Worm (Caenorhabditis elegans): ENCODE data around the gene hlh-34.
A peak's percentile ranks its signal among the peaks of the same experiment; 100 is the strongest.

hlh-34 gene

ce11 chrV:13736147-13736546 is 29.0 kb upstream of the hlh-34 start, which contains the start of gene F35E12.6:
TSS of gene F35E12.6 (minus strand) at chrV:13736247.
- TF ChIP-seq tbx-11 (GFP tag; IDR thresholded peaks at IDR 0.05) (no peak), scrt-1 (GFP tag; IDR thresholded peaks at IDR 0.05) (no peak), ama-1 (optimal IDR thresholded peaks at IDR 0.05) (no peak), ceh-36 (tag; optimal IDR thresholded peaks at IDR 0.05) (no peak), tra-4 (tag; optimal IDR thresholded peaks at IDR 0.05) (no peak), tbx-37 (GFP tag; conservative IDR thresholded peaks at IDR 0.05) (no peak), sea-1 (GFP tag; conservative IDR thresholded peaks at IDR 0.05) (no peak), flt-1 (GFP tag; IDR thresholded peaks at IDR 0.05) (no peak), pes-1 (GFP tag; IDR thresholded peaks at IDR 0.05) (no peak), aly-1 (tag; optimal IDR thresholded peaks at IDR 0.05) (no peak), ceh-13 (GFP tag; optimal IDR thresholded peaks at IDR 0.05) (no peak), hmbx-1 (tag; optimal IDR thresholded peaks at IDR 0.05) (no peak), B0310.2 (tag; optimal IDR thresholded peaks at IDR 0.05) (no peak), ets-7 (tag; optimal IDR thresholded peaks at IDR 0.05) (no peak)

DNA sequence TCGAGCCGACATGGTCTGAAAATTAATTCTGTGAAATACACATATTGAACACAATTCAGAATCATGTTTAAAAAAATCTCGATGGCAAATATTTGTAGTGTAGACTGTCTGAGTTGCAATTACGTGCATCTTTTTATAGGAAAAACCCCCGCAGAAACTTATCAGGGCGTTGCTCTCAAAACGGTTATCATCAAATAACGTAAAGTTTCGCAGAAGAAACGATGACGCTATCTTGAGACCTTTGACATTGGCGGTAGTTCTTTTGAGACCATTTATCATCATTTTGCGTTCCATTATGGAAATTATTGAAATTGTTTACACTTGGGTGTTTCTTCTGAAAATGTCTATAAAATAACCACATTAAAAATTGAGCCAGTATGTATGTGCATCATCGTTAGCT is 23.6 kb upstream of the hlh-34 start, which contains the start of gene dct-17:
Gene dct-17, minus strand, starts transcription at position 23 of the 400 bp plus-strand sequence.
- no peak for TF ChIP-seq hmbx-1 (tag; optimal IDR thresholded peaks at IDR 0.05)
- TF ChIP-seq B0310.2 (tag; optimal IDR thresholded peaks at IDR 0.05), result no peak
- TF ChIP-seq aly-1 (tag; optimal IDR thresholded peaks at IDR 0.05), result no peak
- TF ChIP-seq tra-4 (tag; optimal IDR thresholded peaks at IDR 0.05), result no peak
- no peak for TF ChIP-seq scrt-1 (GFP tag; IDR thresholded peaks at IDR 0.05)
- TF ChIP-seq tbx-11 (GFP tag; IDR thresholded peaks at IDR 0.05), result no peak
- no peak for TF ChIP-seq ets-7 (tag; optimal IDR thresholded peaks at IDR 0.05)
- no peak for TF ChIP-seq hmg-4 (GFP tag; optimal IDR thresholded peaks at IDR 0.05)
- no peak for TF ChIP-seq ceh-13 (GFP tag; optimal IDR thresholded peaks at IDR 0.05)
- no peak for TF ChIP-seq pes-1 (GFP tag; IDR thresholded peaks at IDR 0.05)
- no peak for TF ChIP-seq tbx-37 (GFP tag; conservative IDR thresholded peaks at IDR 0.05)

- no peak for TF ChIP-seq hmg-4 (GFP tag; optimal IDR thresholded peaks at IDR 0.05)
- no peak for TF ChIP-seq scrt-1 (GFP tag; IDR thresholded peaks at IDR 0.05)
- no peak for TF ChIP-seq hnd-1 (tag; optimal IDR thresholded peaks at IDR 0.05)
- TF ChIP-seq ceh-13 (GFP tag; optimal IDR thresholded peaks at IDR 0.05), result no peak
- TF ChIP-seq ama-1 (optimal IDR thresholded peaks at IDR 0.05), result no peak
- TF ChIP-seq sea-1 (GFP tag; conservative IDR thresholded peaks at IDR 0.05), result no peak
- no peak for TF ChIP-seq tbx-37 (GFP tag; conservative IDR thresholded peaks at IDR 0.05)
- TF ChIP-seq flt-1 (GFP tag; IDR thresholded peaks at IDR 0.05), result no peak
- TF ChIP-seq B0310.2 (tag; optimal IDR thresholded peaks at IDR 0.05), result no peak
- TF ChIP-seq tbx-11 (GFP tag; IDR thresholded peaks at IDR 0.05), result no peak
- TF ChIP-seq tra-4 (tag; optimal IDR thresholded peaks at IDR 0.05), result no peak
Measured at ce11 chrV:13725574-13725973, 18.4 kb upstream of the hlh-34 start, which contains the start of gene fbxa-181. TSS of gene fbxa-181 (plus strand) at chrV:13725874.

ce11 chrV:13724781-13725180 is 17.6 kb upstream of the hlh-34 start, which contains the start of gene F35E12.2:
TSS of gene F35E12.2 (minus strand) at chrV:13724881.
- no peak for TF ChIP-seq hnd-1 (tag; optimal IDR thresholded peaks at IDR 0.05)
- no peak for TF ChIP-seq tra-4 (tag; optimal IDR thresholded peaks at IDR 0.05)

DNA sequence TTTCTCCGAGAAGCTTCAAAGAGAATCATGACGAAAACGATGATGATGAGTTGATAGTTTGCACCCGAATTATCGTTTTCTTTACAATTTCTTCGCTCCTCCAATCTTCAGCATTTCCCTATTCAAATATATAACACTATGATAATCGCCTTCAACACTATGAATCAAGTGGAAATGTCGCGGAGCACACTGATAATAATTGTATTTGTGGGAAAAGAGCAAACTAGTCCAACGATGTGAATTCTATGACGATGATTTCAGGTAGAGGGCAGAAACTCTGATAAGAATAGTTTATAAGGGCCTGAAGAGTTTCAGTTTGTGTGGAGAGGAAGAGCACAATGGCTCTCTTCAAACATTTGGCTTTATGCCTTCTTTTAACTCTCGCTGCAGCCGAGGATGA is 9.3 kb upstream of the hlh-34 start, which contains the start of gene T01D3.6:
Gene T01D3.6, plus strand, starts transcription at position 294 of the 400 bp plus-strand sequence.
- TF ChIP-seq pes-1 (GFP tag; IDR thresholded peaks at IDR 0.05), result no peak
- no peak for TF ChIP-seq ama-1 (optimal IDR thresholded peaks at IDR 0.05)
- TF ChIP-seq ets-7 (tag; optimal IDR thresholded peaks at IDR 0.05), result no peak
- no peak for TF ChIP-seq ceh-36 (tag; optimal IDR thresholded peaks at IDR 0.05)
- TF ChIP-seq hmbx-1 (tag; optimal IDR thresholded peaks at IDR 0.05), result no peak

- no peak for TF ChIP-seq pes-1 (GFP tag; IDR thresholded peaks at IDR 0.05)
- no peak for TF ChIP-seq aly-1 (tag; optimal IDR thresholded peaks at IDR 0.05)
- TF ChIP-seq ceh-36 (tag; optimal IDR thresholded peaks at IDR 0.05), result no peak
- TF ChIP-seq tbx-11 (GFP tag; IDR thresholded peaks at IDR 0.05), result 0 out of 2 replicates have a peak, but pooled peaks have one; percentile 45
- TF ChIP-seq sea-1 (GFP tag; conservative IDR thresholded peaks at IDR 0.05), result no peak
- no peak for TF ChIP-seq ceh-13 (GFP tag; optimal IDR thresholded peaks at IDR 0.05)
- peak; percentile 11 for TF ChIP-seq hmg-4 (GFP tag; optimal IDR thresholded peaks at IDR 0.05)
- peak; percentile 57 for TF ChIP-seq ets-7 (tag; optimal IDR thresholded peaks at IDR 0.05)
- peak; percentile 28 for TF ChIP-seq tra-4 (tag; optimal IDR thresholded peaks at IDR 0.05)
- no peak for TF ChIP-seq flt-1 (GFP tag; IDR thresholded peaks at IDR 0.05)
- peak; percentile 70 for TF ChIP-seq tbx-37 (GFP tag; conservative IDR thresholded peaks at IDR 0.05)
- TF ChIP-seq hmbx-1 (tag; optimal IDR thresholded peaks at IDR 0.05), result no peak
- peak; percentile 34 for TF ChIP-seq B0310.2 (tag; optimal IDR thresholded peaks at IDR 0.05)
- TF ChIP-seq ama-1 (optimal IDR thresholded peaks at IDR 0.05), result no peak
- TF ChIP-seq hnd-1 (tag; optimal IDR thresholded peaks at IDR 0.05), result no peak
- TF ChIP-seq scrt-1 (GFP tag; IDR thresholded peaks at IDR 0.05), result no peak
- TF ChIP-seq F13C5.2 (tag; optimal IDR thresholded peaks at IDR 0.05), result peak; percentile 72
Measured at ce11 chrV:13715223-13715686, 8.1 kb upstream of the hlh-34 start, which contains the start of gene zipt-9. TSS of gene zipt-9 (minus strand) at chrV:13715273.

ce11 chrV:13711060-13711459 is 3.9 kb upstream of the hlh-34 start, which contains the start of gene srx-96:
TSS of gene srx-96 (plus strand) at chrV:13711360.
- TF ChIP-seq tbx-37 (GFP tag; conservative IDR thresholded peaks at IDR 0.05) (no peak), sea-1 (GFP tag; conservative IDR thresholded peaks at IDR 0.05) (no peak), ama-1 (optimal IDR thresholded peaks at IDR 0.05) (no peak), B0310.2 (tag; optimal IDR thresholded peaks at IDR 0.05) (no peak), hmg-4 (GFP tag; optimal IDR thresholded peaks at IDR 0.05) (no peak), scrt-1 (GFP tag; IDR thresholded peaks at IDR 0.05) (no peak), tbx-11 (GFP tag; IDR thresholded peaks at IDR 0.05) (no peak), aly-1 (tag; optimal IDR thresholded peaks at IDR 0.05) (no peak)

- TF ChIP-seq tbx-37 (GFP tag; conservative IDR thresholded peaks at IDR 0.05) (no peak), ceh-36 (tag; optimal IDR thresholded peaks at IDR 0.05) (peak; percentile 10), hnd-1 (tag; optimal IDR thresholded peaks at IDR 0.05) (no peak)
Measured at ce11 chrV:13703960-13704359, 3.2 kb downstream of the hlh-34 start, which contains the start of gene T01D3.3. TSS of gene T01D3.3 (plus strand) at chrV:13704271.
